Fruit fly (Drosophila melanogaster): Measurements from ENCODE around the gene CG8001.

CG8001 gene

DNA sequence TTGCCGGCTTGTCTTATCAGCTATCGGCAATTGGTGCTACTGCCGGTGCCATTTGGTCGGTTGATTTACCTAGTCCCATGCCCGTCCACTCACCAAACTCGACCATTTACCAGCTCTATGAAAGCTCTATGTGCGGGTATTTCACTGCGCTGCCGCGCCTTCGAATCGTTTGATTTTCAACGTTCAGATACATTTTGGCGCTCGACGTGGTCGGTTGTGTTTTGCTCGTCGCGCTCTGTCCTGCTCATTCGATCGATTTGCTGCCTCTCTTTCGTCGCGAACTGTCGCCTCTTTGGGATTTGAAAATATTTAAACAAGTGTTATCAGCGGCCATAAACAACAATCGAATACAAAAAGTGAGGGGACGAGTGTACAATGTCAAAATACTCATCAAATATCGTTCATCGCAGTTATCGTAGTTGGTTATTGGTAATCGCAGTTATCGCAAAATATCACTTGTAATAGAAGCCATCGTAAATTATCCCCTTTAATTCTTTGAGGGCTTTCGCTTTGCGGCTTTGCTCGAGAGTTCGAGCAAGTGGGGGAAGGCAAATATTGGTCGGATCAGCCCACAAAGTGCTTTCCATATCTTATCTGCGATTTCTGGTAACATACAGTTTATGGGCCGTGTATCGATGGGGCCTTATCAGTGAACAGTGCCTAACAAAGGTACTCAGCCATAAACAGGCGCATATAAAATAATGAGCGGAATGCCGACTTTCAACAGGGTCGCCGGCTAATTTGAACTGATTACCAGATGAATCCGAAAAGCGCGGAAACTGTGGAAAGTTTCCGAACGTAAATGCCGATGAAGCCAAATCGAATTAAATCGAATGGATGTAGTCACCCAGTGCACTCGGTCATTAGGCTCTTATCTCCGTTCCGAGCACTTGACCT lies 14.1 kb upstream of the CG8001 start (continued):
- TF ChIP-seq CG18011 (GFP tag; optimal IDR thresholded peaks at IDR 0.05) (no peak), bsh (GFP tag; optimal IDR thresholded peaks at IDR 0.05) (no peak), CG10979 (tag; optimal IDR thresholded peaks at IDR 0.05) (no peak), CG9727 (GFP tag; optimal IDR thresholded peaks at IDR 0.05) (no peak), Hr3 (GFP tag; optimal IDR thresholded peaks at IDR 0.05) (no peak), Lim3 (GFP tag; IDR thresholded peaks at IDR 0.05) (no peak), oc (tag; optimal IDR thresholded peaks at IDR 0.05) (no peak), zfh1 (GFP tag; IDR thresholded peaks at IDR 0.05) (no peak), HHEX (GFP tag; optimal IDR thresholded peaks at IDR 0.05) (no peak), Med (GFP tag) (peak; percentile 85), bowl (GFP tag; IDR thresholded peaks at IDR 0.05) (no peak), CTCF (GFP tag; optimal IDR thresholded peaks at IDR 0.05) (no peak), Asciz (GFP tag; optimal IDR thresholded peaks at IDR 0.05) (peak; percentile 37), Ptx1 (GFP tag; IDR thresholded peaks at IDR 0.05) (no peak), CG9215 (GFP tag; IDR thresholded peaks at IDR 0.05) (no peak), ap (GFP tag; IDR thresholded peaks at IDR 0.05) (no peak), twi (tag; optimal IDR thresholded peaks at IDR 0.05) (no peak), stwl (tag; optimal IDR thresholded peaks at IDR 0.05) (no peak), CG18599 (GFP tag; optimal IDR thresholded peaks at IDR 0.05) (no peak), CG7786 (GFP tag; optimal IDR thresholded peaks at IDR 0.05) (no peak), pum (GFP tag; optimal IDR thresholded peaks at IDR 0.05) (no peak), insv (GFP tag; optimal IDR thresholded peaks at IDR 0.05) (no peak), HLHmδ (GFP tag; optimal IDR thresholded peaks at IDR 0.05) (no peak), Mad (GFP tag; optimal IDR thresholded peaks at IDR 0.05) (no peak), CG1529 (GFP tag; optimal IDR thresholded peaks at IDR 0.05) (no peak), CG13123 (GFP tag; optimal IDR thresholded peaks at IDR 0.05) (no peak), CG4730 (GFP tag; IDR thresholded peaks at IDR 0.05) (no peak), CG6791 (GFP tag; IDR thresholded peaks at IDR 0.05; ENCODE audit: partially characterized antibody) (no peak; the same call in 2 of the 3 replicates), CG10147 (GFP tag; optimal IDR thresholded peaks at IDR 0.05) (no peak), Antp (GFP tag; optimal IDR thresholded peaks at IDR 0.05) (no peak), gsb (GFP tag; IDR thresholded peaks at IDR 0.05) (no peak), Kr (GFP tag; optimal IDR thresholded peaks at IDR 0.05) (no peak), CG17912 (GFP tag; optimal IDR thresholded peaks at IDR 0.05) (no peak), CG1792 (GFP tag; optimal IDR thresholded peaks at IDR 0.05) (no peak), CG17612 (GFP tag; IDR thresholded peaks at IDR 0.05) (no peak), inv (GFP tag; IDR thresholded peaks at IDR 0.05; ENCODE audit: partially characterized antibody) (no peak), lov (optimal IDR thresholded peaks at IDR 0.05) (no peak), lov (GFP tag; IDR thresholded peaks at IDR 0.05) (no peak), Vsx1 (GFP tag; optimal IDR thresholded peaks at IDR 0.05) (peak; percentile 77), cato (GFP tag; optimal IDR thresholded peaks at IDR 0.05; ENCODE audit: borderline replicate concordance) (no peak), Taf1 (GFP tag; IDR thresholded peaks at IDR 0.05) (no peak), p53 (GFP tag; optimal IDR thresholded peaks at IDR 0.05) (no peak), Awh (GFP tag; IDR thresholded peaks at IDR 0.05) (no peak), Dfd (GFP tag; optimal IDR thresholded peaks at IDR 0.05) (no peak), hb (GFP tag; IDR thresholded peaks at IDR 0.05; ENCODE audit: partially characterized antibody) (no peak), CG17361 (GFP tag; IDR thresholded peaks at IDR 0.05) (no peak), sima (GFP tag; optimal IDR thresholded peaks at IDR 0.05) (no peak), Blimp-1 (GFP tag; optimal IDR thresholded peaks at IDR 0.05) (no peak), CG12769 (tag; optimal IDR thresholded peaks at IDR 0.05) (peak; percentile 17)
